Fruit fly (Drosophila melanogaster): Measurements from ENCODE around the gene Elovl7.
A peak's percentile ranks its signal among the peaks of the same experiment; 100 is the strongest.

Gene Elovl7

DNA sequence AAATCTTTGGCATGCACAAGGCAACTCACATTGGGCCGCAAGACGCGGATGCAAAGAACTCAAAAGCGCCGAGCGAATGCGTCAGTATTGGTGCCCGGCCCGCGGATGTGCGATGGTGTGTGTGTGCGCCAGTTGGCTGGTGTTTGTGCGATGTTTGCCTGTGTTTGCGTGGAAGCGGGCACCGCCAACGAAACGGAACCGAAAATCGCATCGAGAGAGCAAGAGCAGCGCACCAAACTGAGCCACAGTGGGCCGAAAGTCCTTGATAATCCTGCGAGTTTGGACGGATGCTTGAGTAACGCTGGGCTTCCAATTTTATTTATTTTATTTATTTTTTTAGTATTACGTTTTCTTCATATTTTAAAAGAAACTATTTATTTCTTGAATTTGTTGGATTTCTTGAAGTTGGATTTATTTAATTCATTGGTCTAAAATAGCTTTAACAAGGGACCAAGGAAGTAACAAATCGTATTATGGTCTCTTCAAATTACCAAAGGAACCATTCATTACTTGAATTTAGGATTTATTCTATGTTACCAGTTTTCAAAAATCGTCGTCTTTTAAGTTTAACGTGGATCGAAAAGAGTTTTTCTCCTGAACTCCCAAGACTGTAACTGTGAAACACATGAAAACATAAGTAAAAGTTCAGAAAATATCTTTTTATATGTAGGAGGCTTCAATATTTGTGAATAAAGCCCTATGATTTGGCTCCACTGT lies 32.7 kb downstream of the Elovl7 start (continued):
- TF ChIP-seq Eip74EF (GFP tag; optimal IDR thresholded peaks at IDR 0.05) (no peak), ara (GFP tag; IDR thresholded peaks at IDR 0.05) (peak; percentile 47; the same call in 1 of the 2 replicates), Usf (GFP tag; optimal IDR thresholded peaks at IDR 0.05) (peak; percentile 62), CG10209 (GFP tag; optimal IDR thresholded peaks at IDR 0.05) (peak; percentile 40), caup (GFP tag; optimal IDR thresholded peaks at IDR 0.05; ENCODE audit: severe bottlenecking) (no peak), Hand (GFP tag; optimal IDR thresholded peaks at IDR 0.05) (no peak), Med (GFP tag) (peak; percentile 61), NfI (GFP tag; optimal IDR thresholded peaks at IDR 0.05) (no peak), MESR4 (GFP tag; optimal IDR thresholded peaks at IDR 0.05) (no peak), Jarid2 (GFP tag; optimal IDR thresholded peaks at IDR 0.05) (peak; percentile 18), CG11560 (tag; IDR thresholded peaks at IDR 0.05) (no peak), toy (GFP tag; IDR thresholded peaks at IDR 0.05) (no peak), CG15479 (GFP tag; optimal IDR thresholded peaks at IDR 0.05) (peak; percentile 40), CG31365 (tag; optimal IDR thresholded peaks at IDR 0.05) (no peak), CG32772 (GFP tag; IDR thresholded peaks at IDR 0.05) (peak; percentile 46), cg (GFP tag; optimal IDR thresholded peaks at IDR 0.05) (peak; percentile 91), ind (GFP tag; optimal IDR thresholded peaks at IDR 0.05) (no peak), danr (GFP tag; IDR thresholded peaks at IDR 0.05) (no peak), CG12942 (GFP tag; optimal IDR thresholded peaks at IDR 0.05) (no peak), gce (GFP tag; IDR thresholded peaks at IDR 0.05) (no peak), slou (GFP tag; optimal IDR thresholded peaks at IDR 0.05) (peak; percentile 13), nau (GFP tag; optimal IDR thresholded peaks at IDR 0.05) (no peak), ci (GFP tag; IDR thresholded peaks at IDR 0.05) (no peak), Hr78 (GFP tag; optimal IDR thresholded peaks at IDR 0.05) (no peak), jigr1 (GFP tag; IDR thresholded peaks at IDR 0.05) (no peak), cas (GFP tag; IDR thresholded peaks at IDR 0.05) (no peak), NC2β (GFP tag; optimal IDR thresholded peaks at IDR 0.05) (no peak), Sox102F (GFP tag; optimal IDR thresholded peaks at IDR 0.05) (peak; percentile 48), cad (GFP tag; optimal IDR thresholded peaks at IDR 0.05) (no peak), CG18764 (GFP tag; optimal IDR thresholded peaks at IDR 0.05) (no peak), CG31224 (GFP tag; IDR thresholded peaks at IDR 0.05) (no peak), CG17361 (GFP tag; IDR thresholded peaks at IDR 0.05) (peak; percentile 93), CG1024 (GFP tag; IDR thresholded peaks at IDR 0.05) (no peak), Aef1 (GFP tag; IDR thresholded peaks at IDR 0.05) (no peak), aop (GFP tag; IDR thresholded peaks at IDR 0.05) (peak; percentile 74), ac (GFP tag; optimal IDR thresholded peaks at IDR 0.05) (no peak)

DNA sequence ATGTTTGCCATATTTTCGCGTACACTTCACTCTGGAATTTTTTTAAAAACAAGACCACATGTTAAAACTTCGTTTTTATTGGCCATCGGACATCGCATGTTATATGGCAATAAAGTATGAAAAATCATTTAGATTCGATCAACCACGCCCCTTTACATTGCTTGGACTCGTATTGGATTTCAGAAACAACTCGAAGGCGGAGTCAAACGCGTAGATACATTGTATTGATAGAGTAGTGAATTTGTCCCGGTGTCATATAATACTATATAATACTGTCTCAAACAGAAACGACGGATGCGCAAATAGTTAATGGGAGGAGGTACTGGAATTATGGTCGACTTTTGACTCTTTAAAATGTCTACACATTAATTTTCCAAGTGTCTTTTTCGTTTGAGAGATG lies 34.3 kb downstream of the Elovl7 start:
- TF ChIP-seq cad (GFP tag; optimal IDR thresholded peaks at IDR 0.05) (no peak), Nf-YB (GFP tag; optimal IDR thresholded peaks at IDR 0.05) (peak; percentile 69)

DNA sequence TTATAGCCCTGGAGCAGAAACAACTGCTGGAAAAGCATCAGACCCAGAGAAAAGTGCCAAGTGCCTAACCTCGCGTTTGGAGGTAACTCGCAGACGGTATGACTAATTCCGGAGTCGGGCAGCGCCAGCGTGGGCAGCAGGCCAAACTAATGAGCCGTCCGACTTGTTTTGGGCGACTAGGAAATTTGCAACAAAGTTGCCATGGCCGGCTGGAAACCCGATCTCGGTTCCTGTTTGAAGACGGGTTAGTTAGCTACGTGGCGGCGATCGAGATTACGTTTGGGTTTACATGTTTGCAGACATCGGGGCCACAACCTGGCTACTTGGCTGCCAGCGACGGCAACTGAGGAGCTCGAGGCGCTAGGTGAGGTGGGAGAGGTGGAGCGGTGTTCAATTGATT lies 38.6 kb downstream of the Elovl7 start:
- TF ChIP-seq ro (GFP tag; IDR thresholded peaks at IDR 0.05) (no peak), Gsc (GFP tag; IDR thresholded peaks at IDR 0.05) (no peak), NK7.1 (GFP tag; optimal IDR thresholded peaks at IDR 0.05) (no peak), hth (optimal IDR thresholded peaks at IDR 0.05) (no peak), CG6254 (GFP tag; optimal IDR thresholded peaks at IDR 0.05) (no peak), pho (GFP tag; optimal IDR thresholded peaks at IDR 0.05) (no peak), Elba2 (GFP tag; optimal IDR thresholded peaks at IDR 0.05) (no peak), sima (GFP tag; optimal IDR thresholded peaks at IDR 0.05) (no peak), ham (GFP tag; IDR thresholded peaks at IDR 0.05) (no peak), dm (GFP tag; optimal IDR thresholded peaks at IDR 0.05) (no peak), CG30020 (tag; optimal IDR thresholded peaks at IDR 0.05) (no peak), CG8924 (tag; optimal IDR thresholded peaks at IDR 0.05) (no peak), CG9932 (GFP tag; IDR thresholded peaks at IDR 0.05) (no peak), C15 (GFP tag; IDR thresholded peaks at IDR 0.05) (no peak)

Measured in whole organism, embryonic.